Worm (Caenorhabditis elegans) whole organism, L1 larva: Measurements from ENCODE around the gene F16G10.7.

Experiments used
- C16A3.4 ChIP-seq: fragments of 150-350 bp; optimal IDR thresholded peaks from 2 replicates; lab custom pipeline; 2014; ENCODE audit warnings: missing biosample characterization, missing genetic modification characterization
- C34B4.2 ChIP-seq: sonication (generic microtip); optimal IDR thresholded peaks from 2 replicates; lab custom pipeline; 2017; ENCODE audit warnings: mild to moderate bottlenecking, missing genetic modification characterization, missing compliant biosample characterization
- F16B12.6 ChIP-seq: fragments of 150-350 bp; optimal IDR thresholded peaks from 2 replicates; lab custom pipeline; 2014; ENCODE audit warnings: missing biosample characterization, missing genetic modification characterization
- Y116A8C.19 ChIP-seq: sonication (generic microtip); optimal IDR thresholded peaks from 2 replicates; lab custom pipeline; 2016; ENCODE audit warnings: missing compliant biosample characterization, missing genetic modification characterization, borderline replicate concordance
- aha-1 ChIP-seq: fragments of 150-350 bp; optimal IDR thresholded peaks from 2 replicates; lab custom pipeline; 2014; ENCODE audit warnings: missing biosample characterization, missing genetic modification characterization
- alr-1 ChIP-seq: fragments of 200-800 bp; sonication (Bioruptor generic); optimal IDR thresholded peaks from 2 replicates; lab custom pipeline; 2018; ENCODE audit warnings: borderline replicate concordance, mild to moderate bottlenecking, missing genetic modification characterization, missing compliant biosample characterization
- ces-1 ChIP-seq: fragments of 150-350 bp; optimal IDR thresholded peaks from 2 replicates; lab custom pipeline; 2014; ENCODE audit warnings: missing biosample characterization, missing genetic modification reagents, missing genetic modification characterization
- dsc-1 ChIP-seq: sonication (generic microtip); optimal IDR thresholded peaks from 2 replicates; lab custom pipeline; 2016; ENCODE audit warnings: mild to moderate bottlenecking, missing genetic modification characterization, missing compliant biosample characterization
- efl-3 ChIP-seq: fragments of 200-800 bp; sonication (Bioruptor generic); optimal IDR thresholded peaks from 2 replicates; lab custom pipeline; 2018; ENCODE audit warnings: mild to moderate bottlenecking, missing genetic modification characterization, missing compliant biosample characterization
- egl-27 ChIP-seq, 2 experiments: fragments of 150-350 bp in 1 of 2; sonication (generic microtip); optimal IDR thresholded peaks; 3 replicates each; lab custom pipeline; 2017 to 2018; ENCODE audit warnings: missing biosample characterization in 2 of 2, missing genetic modification characterization in 2 of 2, missing genetic modification reagents in 2 of 2
- elt-3 ChIP-seq, 6 experiments: fragments of 150-350 bp in 1 of 6; sonication (generic microtip); optimal IDR thresholded peaks; 2 replicates each; lab custom pipeline; 2017 to 2018; ENCODE audit warnings: missing biosample characterization in 6 of 6, missing genetic modification characterization in 6 of 6, inconsistent platforms in 1 of 6
- ets-5 ChIP-seq: fragments of 200-800 bp; sonication (Bioruptor generic); IDR thresholded peaks from 2 replicates; pipeline ENCODE4 v1.3.6; 2022; ENCODE audit warnings: missing genetic modification characterization, missing compliant biosample characterization
- fkh-4 ChIP-seq: sonication (generic microtip); optimal IDR thresholded peaks from 2 replicates; lab custom pipeline; 2016; ENCODE audit warnings: missing compliant biosample characterization, missing genetic modification characterization, borderline replicate concordance
- fkh-8 ChIP-seq: sonication (generic microtip); optimal IDR thresholded peaks from 2 replicates; lab custom pipeline; 2016; ENCODE audit warnings: mild to moderate bottlenecking, missing genetic modification characterization, missing compliant biosample characterization
- fos-1 ChIP-seq: fragments of 150-350 bp; optimal IDR thresholded peaks from 2 replicates; lab custom pipeline; 2014; ENCODE audit warnings: missing biosample characterization, missing genetic modification characterization
- grh-1 ChIP-seq: fragments of 200-800 bp; sonication (Bioruptor generic); IDR thresholded peaks from 2 replicates; pipeline ENCODE4 v1.3.6; 2022; ENCODE audit warnings: missing genetic modification reagents, missing genetic modification characterization, missing compliant biosample characterization
- hlh-17 ChIP-seq: fragments of 200-800 bp; sonication (Bioruptor generic); optimal IDR thresholded peaks from 2 replicates; lab custom pipeline; 2018; ENCODE audit warnings: missing genetic modification characterization, mild to moderate bottlenecking, missing compliant biosample characterization, moderate library complexity, borderline replicate concordance
- hlh-4 ChIP-seq: sonication (generic microtip); optimal IDR thresholded peaks from 2 replicates; lab custom pipeline; 2016; ENCODE audit warnings: mild to moderate bottlenecking, missing genetic modification characterization, missing compliant biosample characterization
- hpl-2 ChIP-seq: fragments of 150-350 bp; optimal IDR thresholded peaks from 2 replicates; lab custom pipeline; 2014; ENCODE audit warnings: missing biosample characterization, missing genetic modification reagents, missing genetic modification characterization
- isw-1 ChIP-seq: fragments of 200-800 bp; sonication (Bioruptor generic); IDR thresholded peaks from 2 replicates; pipeline ENCODE4 v1.3.6; 2022; ENCODE audit warnings: missing genetic modification characterization, missing compliant biosample characterization
- jun-1 ChIP-seq: fragments of 150-350 bp; optimal IDR thresholded peaks from 2 replicates; lab custom pipeline; 2014; ENCODE audit warnings: missing biosample characterization, missing genetic modification reagents, missing genetic modification characterization
- lin-13 ChIP-seq: fragments of 150-350 bp; optimal IDR thresholded peaks from 2 replicates; lab custom pipeline; 2014; ENCODE audit warnings: missing biosample characterization, missing genetic modification reagents, missing genetic modification characterization
- lin-14 ChIP-seq: fragments of 200-800 bp; sonication (Bioruptor generic); optimal IDR thresholded peaks from 2 replicates; lab custom pipeline; 2018; ENCODE audit warnings: mild to moderate bottlenecking, missing genetic modification characterization, moderate library complexity, missing compliant biosample characterization
- lin-15B ChIP-seq: fragments of 150-350 bp; sonication (generic microtip); optimal IDR thresholded peaks from 3 replicates; lab custom pipeline; 2014; ENCODE audit warnings: missing biosample characterization, missing genetic modification characterization
- lsy-2 ChIP-seq, 2 experiments: fragments of 150-350 bp; optimal IDR thresholded peaks; 2 replicates each; lab custom pipeline; 2014; ENCODE audit warnings: missing biosample characterization in 2 of 2, missing genetic modification characterization in 2 of 2
- mdl-1 ChIP-seq, 2 experiments: fragments of 150-350 bp; optimal IDR thresholded peaks; 2 replicates each; lab custom pipeline; 2014 to 2017; ENCODE audit warnings: missing biosample characterization in 2 of 2, missing genetic modification characterization in 2 of 2, inconsistent platforms in 1 of 2
- mef-2 ChIP-seq: fragments of 150-350 bp; optimal IDR thresholded peaks from 2 replicates; lab custom pipeline; 2014; ENCODE audit warnings: missing biosample characterization, missing genetic modification characterization
- nhr-11 ChIP-seq: fragments of 150-350 bp; optimal IDR thresholded peaks from 2 replicates; lab custom pipeline; 2014; ENCODE audit warnings: missing biosample characterization, missing genetic modification characterization
- nhr-20 ChIP-seq: sonication (generic microtip); optimal IDR thresholded peaks from 2 replicates; lab custom pipeline; 2016; ENCODE audit warnings: mild to moderate bottlenecking, missing genetic modification characterization, missing compliant biosample characterization
- nhr-237 ChIP-seq: fragments of 150-350 bp; optimal IDR thresholded peaks from 2 replicates; lab custom pipeline; 2014; ENCODE audit warnings: missing biosample characterization, missing genetic modification characterization
- nhr-47 ChIP-seq: sonication (generic microtip); optimal IDR thresholded peaks from 2 replicates; lab custom pipeline; 2016; ENCODE audit warnings: mild to moderate bottlenecking, missing genetic modification characterization, moderate library complexity, missing compliant biosample characterization
- nhr-76 ChIP-seq: sonication (generic microtip); optimal IDR thresholded peaks from 2 replicates; lab custom pipeline; 2017; ENCODE audit warnings: missing biosample characterization, missing genetic modification characterization
- nhr-77 ChIP-seq: fragments of 150-350 bp; optimal IDR thresholded peaks from 2 replicates; lab custom pipeline; 2014; ENCODE audit warnings: missing biosample characterization, missing genetic modification characterization
- nhr-84 ChIP-seq: sonication (generic microtip); optimal IDR thresholded peaks from 2 replicates; lab custom pipeline; 2017; ENCODE audit warnings: missing biosample characterization, missing genetic modification characterization
- nhr-90 ChIP-seq: sonication (generic microtip); optimal IDR thresholded peaks from 2 replicates; lab custom pipeline; 2016; ENCODE audit warnings: mild to moderate bottlenecking, missing genetic modification characterization, missing compliant biosample characterization; ENCODE audit not compliant: poor library complexity
- pag-3 ChIP-seq: sonication (generic microtip); optimal IDR thresholded peaks from 2 replicates; lab custom pipeline; 2017; ENCODE audit warnings: missing genetic modification characterization, mild to moderate bottlenecking, missing compliant biosample characterization, antibody characterized with exemption, borderline replicate concordance; ENCODE audit not compliant: insufficient read depth
- pax-3 ChIP-seq: fragments of 200-800 bp; sonication (Bioruptor generic); optimal IDR thresholded peaks from 2 replicates; lab custom pipeline; 2018; ENCODE audit warnings: mild to moderate bottlenecking, missing genetic modification characterization, moderate library complexity, missing compliant biosample characterization
- pqm-1 ChIP-seq: sonication (generic microtip); optimal IDR thresholded peaks from 3 replicates; lab custom pipeline; 2017; ENCODE audit warnings: missing biosample characterization, missing genetic modification characterization
- rnt-1 ChIP-seq: sonication (generic microtip); optimal IDR thresholded peaks from 2 replicates; lab custom pipeline; 2016; ENCODE audit warnings: mild to moderate bottlenecking, missing genetic modification characterization, moderate library complexity, missing compliant biosample characterization
- skn-1 ChIP-seq: fragments of 150-350 bp; optimal IDR thresholded peaks from 2 replicates; lab custom pipeline; 2014; ENCODE audit warnings: missing biosample characterization, missing genetic modification characterization
- snu-23 ChIP-seq: sonication (generic microtip); optimal IDR thresholded peaks from 2 replicates; lab custom pipeline; 2016; ENCODE audit warnings: missing genetic modification characterization, missing compliant biosample characterization
- sox-4 ChIP-seq: sonication (generic microtip); optimal IDR thresholded peaks from 2 replicates; lab custom pipeline; 2016; ENCODE audit warnings: missing genetic modification characterization, missing compliant biosample characterization
- sptf-1 ChIP-seq: fragments of 150-350 bp; optimal IDR thresholded peaks from 2 replicates; lab custom pipeline; 2014; ENCODE audit warnings: missing biosample characterization, missing genetic modification characterization
- sup-37 ChIP-seq: fragments of 200-800 bp; sonication (Bioruptor generic); optimal IDR thresholded peaks from 2 replicates; lab custom pipeline; 2018; ENCODE audit warnings: mild to moderate bottlenecking, missing genetic modification characterization, missing compliant biosample characterization
- tbx-2 ChIP-seq: sonication (generic microtip); optimal IDR thresholded peaks from 2 replicates; lab custom pipeline; 2016; ENCODE audit warnings: missing genetic modification characterization, missing compliant biosample characterization
- tlp-1 ChIP-seq: fragments of 150-350 bp; optimal IDR thresholded peaks from 2 replicates; lab custom pipeline; 2014; ENCODE audit warnings: missing biosample characterization, missing genetic modification characterization
- unc-30 ChIP-seq: sonication (generic microtip); optimal IDR thresholded peaks from 2 replicates; lab custom pipeline; 2017; ENCODE audit warnings: missing biosample characterization, missing genetic modification characterization
- unc-86 ChIP-seq: sonication (generic microtip); optimal IDR thresholded peaks from 2 replicates; lab custom pipeline; 2016; ENCODE audit warnings: missing genetic modification characterization, missing compliant biosample characterization
- vab-15 ChIP-seq: sonication (generic microtip); optimal IDR thresholded peaks from 2 replicates; lab custom pipeline; 2017; ENCODE audit warnings: missing genotype, mild to moderate bottlenecking, missing genetic modification characterization, missing compliant biosample characterization
- xbp-1 ChIP-seq: sonication (generic microtip); optimal IDR thresholded peaks from 2 replicates; lab custom pipeline; 2016; ENCODE audit warnings: missing genetic modification characterization, missing compliant biosample characterization
- zag-1 ChIP-seq: fragments of 150-350 bp; optimal IDR thresholded peaks from 2 replicates; lab custom pipeline; 2014; ENCODE audit warnings: missing biosample characterization, missing genetic modification characterization
- zip-4 ChIP-seq: fragments of 200-800 bp; sonication (Bioruptor generic); optimal IDR thresholded peaks from 2 replicates; lab custom pipeline; 2018; ENCODE audit warnings: mild to moderate bottlenecking, missing genetic modification characterization, moderate library complexity, missing compliant biosample characterization
- ztf-11 ChIP-seq, 2 experiments: sonication (generic microtip); optimal IDR thresholded peaks; 2 replicates each; lab custom pipeline; 2016 to 2017; ENCODE audit warnings: missing genetic modification characterization in 2 of 2, missing biosample characterization in 1 of 2, missing compliant biosample characterization in 1 of 2

Gene F16G10.7

ce11 chrII:2342004-2342479, 38.0 kb downstream of the F16G10.7 start, which contains the start of gene F43C11.6:
Gene F43C11.6, plus strand, starts transcription at chrII:2342429.
- TF ChIP-seq zip-4 (GFP tag; lab: Kevin White, UChicago) (no peak), alr-1 (tag; lab: Kevin White, UChicago) (no peak), sptf-1 (no peak), hpl-2 (GFP tag; lab: Kevin White, UChicago) (no peak), egl-27 (tag; optimal IDR thresholded peaks at IDR 0.05; lab: Kevin White, UChicago) (no peak), lin-14 (GFP tag; lab: Kevin White, UChicago) (no peak), ces-1 (GFP tag; lab: Kevin White, UChicago) (no peak), nhr-90 (tag; lab: Kevin White, UChicago) (no peak), unc-86 (no peak), dsc-1 (tag; lab: Kevin White, UChicago) (no peak), zag-1 (tag; lab: Kevin White, UChicago) (no peak), hlh-17 (GFP tag; lab: Kevin White, UChicago) (no peak), rnt-1 (tag; lab: Kevin White, UChicago) (peak; percentile 81), fkh-8 (no peak), lin-15B (tag; lab: Kevin White, UChicago) (peak; percentile 27), isw-1 (GFP tag; lab: Robert Waterston, UW) (no peak; the same call in 1 of the 2 replicates), grh-1 (no peak), hlh-4 (no peak), tbx-2 (tag; lab: Kevin White, UChicago) (no peak), mef-2 (tag; lab: Kevin White, UChicago) (no peak), pag-3 (no peak), lsy-2 (tag; optimal IDR thresholded peaks at IDR 0.05; lab: Kevin White, UChicago) (peak; percentile 37 to 73), C16A3.4 (tag; lab: Kevin White, UChicago) (peak; percentile 55), xbp-1 (peak; percentile 8), lin-13 (GFP tag; lab: Kevin White, UChicago) (peak; percentile 25), nhr-77 (no peak), fos-1 (tag; lab: Kevin White, UChicago) (no peak), sup-37 (GFP tag; lab: Kevin White, UChicago) (no peak), aha-1 (tag; lab: Kevin White, UChicago) (no peak), pax-3 (tag; lab: Kevin White, UChicago) (no peak), nhr-84 (no peak), F16B12.6 (peak; percentile 48), skn-1 (tag; lab: Kevin White, UChicago) (peak; percentile 23), vab-15 (tag; lab: Kevin White, UChicago) (no peak), efl-3 (GFP tag; lab: Kevin White, UChicago) (no peak), snu-23 (GFP tag; lab: Kevin White, UChicago) (no peak), elt-3 (tag; optimal IDR thresholded peaks at IDR 0.05; lab: Kevin White, UChicago) (no peak), fkh-4 (tag; lab: Kevin White, UChicago) (no peak), nhr-20 (peak; percentile 1), ztf-11 (tag; optimal IDR thresholded peaks at IDR 0.05; lab: Kevin White, UChicago) (no peak), C34B4.2 (tag; lab: Kevin White, UChicago) (no peak), sox-4 (no peak), nhr-11 (tag; lab: Kevin White, UChicago) (no peak), tlp-1 (tag; lab: Kevin White, UChicago) (no peak), unc-30 (tag; lab: Kevin White, UChicago) (no peak), pqm-1 (no peak), nhr-76 (no peak), ets-5 (no peak), jun-1 (no peak), mdl-1 (tag; optimal IDR thresholded peaks at IDR 0.05; lab: Kevin White, UChicago) (peak in 1 of 2 experiments; percentile 36), nhr-237 (no peak), nhr-47 (no peak), Y116A8C.19 (no peak)
